Fruit fly (Drosophila melanogaster) whole organism, embryonic: ENCODE measurements around the gene CG46317.
A peak's percentile ranks its signal among the peaks of the same experiment; 100 is the strongest.

Experiments used
- Atf-2 ChIP-seq: fragments of 200-800 bp; sonication (Bioruptor generic); optimal IDR thresholded peaks from 2 replicates; lab custom pipeline; 2016; ENCODE audit warnings: missing biosample characterization, missing genetic modification characterization
- B-H1 ChIP-seq: fragments of 200-800 bp; sonication (Bioruptor generic); IDR thresholded peaks from 3 replicates; pipeline ENCODE4 v1.3.6; 2022; ENCODE audit warnings: missing biosample characterization, missing genetic modification characterization
- BEAF-32 ChIP-seq: fragments of 200-800 bp; sonication (Bioruptor generic); optimal IDR thresholded peaks from 3 replicates; lab custom pipeline; 2017; ENCODE audit warnings: missing biosample characterization, missing genetic modification characterization, mild to moderate bottlenecking, moderate library complexity, missing genetic modification reagents
- CG10979 ChIP-seq: fragments of 200-800 bp; sonication (Bioruptor generic); optimal IDR thresholded peaks from 2 replicates; lab custom pipeline; 2018; ENCODE audit warnings: missing biosample characterization, mild to moderate bottlenecking, missing genetic modification characterization, moderate library complexity
- CG12659 ChIP-seq: fragments of 200-800 bp; sonication (Bioruptor generic); optimal IDR thresholded peaks from 3 replicates; lab custom pipeline; 2017; ENCODE audit warnings: mild to moderate bottlenecking, missing biosample characterization, missing genetic modification reagents, missing genetic modification characterization
- CG15269 ChIP-seq: fragments of 200-800 bp; sonication (Bioruptor generic); optimal IDR thresholded peaks from 2 replicates; lab custom pipeline; 2018; ENCODE audit warnings: missing biosample characterization, mild to moderate bottlenecking, missing genetic modification characterization, moderate library complexity
- CG15514 ChIP-seq: fragments of 200-800 bp; sonication (Bioruptor generic); optimal IDR thresholded peaks from 3 replicates; lab custom pipeline; 2017; ENCODE audit warnings: missing biosample characterization, missing genetic modification characterization, mild to moderate bottlenecking, moderate library complexity, missing genetic modification reagents
- CG17359 ChIP-seq: fragments of 200-800 bp; sonication (Bioruptor generic); optimal IDR thresholded peaks from 3 replicates; lab custom pipeline; 2018; ENCODE audit warnings: missing biosample characterization, mild to moderate bottlenecking, missing genetic modification characterization, moderate library complexity
- CG17385 ChIP-seq: fragments of 200-800 bp; sonication (Bioruptor generic); optimal IDR thresholded peaks from 3 replicates; lab custom pipeline; 2018; ENCODE audit warnings: missing biosample characterization, mild to moderate bottlenecking, missing genetic modification characterization
- CG18476 ChIP-seq: fragments of 200-800 bp; sonication (Bioruptor generic); optimal IDR thresholded peaks from 2 replicates; lab custom pipeline; 2016; ENCODE audit warnings: missing biosample characterization, mild to moderate bottlenecking, missing genetic modification characterization
- CG18599 ChIP-seq: fragments of 200-800 bp; sonication (Bioruptor generic); optimal IDR thresholded peaks from 3 replicates; lab custom pipeline; 2017; ENCODE audit warnings: missing biosample characterization, missing genetic modification characterization, mild to moderate bottlenecking, moderate library complexity, missing genetic modification reagents
- CG31441 ChIP-seq: fragments of 200-800 bp; sonication (Bioruptor generic); IDR thresholded peaks from 2 replicates; pipeline ENCODE4 v1.3.6; 2022; ENCODE audit warnings: missing biosample characterization, missing genetic modification characterization
- CG34422 ChIP-seq: fragments of 200-800 bp; sonication (Bioruptor generic); IDR thresholded peaks from 3 replicates; pipeline ENCODE4 v1.3.6; 2022; ENCODE audit warnings: missing biosample characterization, missing genetic modification characterization
- CG3995 ChIP-seq: fragments of 200-800 bp; sonication (Bioruptor generic); optimal IDR thresholded peaks from 3 replicates; lab custom pipeline; 2016; ENCODE audit warnings: missing biosample characterization, missing genetic modification characterization
- CG4424 ChIP-seq: fragments of 200-800 bp; sonication (Bioruptor generic); optimal IDR thresholded peaks from 3 replicates; lab custom pipeline; 2016; ENCODE audit warnings: missing biosample characterization, missing genetic modification characterization
- CG6791 ChIP-seq: fragments of 200-800 bp; sonication (Bioruptor generic); IDR thresholded peaks from 3 replicates; pipeline ENCODE4 v1.3.6; 2022; ENCODE audit warnings: missing biosample characterization, missing genetic modification characterization; ENCODE audit not compliant: partially characterized antibody
- CG7556 ChIP-seq: fragments of 200-800 bp; sonication (Bioruptor generic); optimal IDR thresholded peaks from 2 replicates; lab custom pipeline; 2017; ENCODE audit warnings: missing biosample characterization, mild to moderate bottlenecking, missing genetic modification characterization
- CG7839 ChIP-seq: fragments of 200-800 bp; sonication (Bioruptor generic); optimal IDR thresholded peaks from 3 replicates; lab custom pipeline; 2018; ENCODE audit warnings: missing biosample characterization, mild to moderate bottlenecking, missing genetic modification characterization, moderate library complexity
- CG8924 ChIP-seq: fragments of 200-800 bp; optimal IDR thresholded peaks from 3 replicates; lab custom pipeline; 2019; ENCODE audit warnings: missing biosample characterization, mild to moderate bottlenecking, missing genetic modification characterization, moderate library complexity
- CG9727 ChIP-seq: fragments of 200-800 bp; sonication (Bioruptor generic); optimal IDR thresholded peaks from 3 replicates; lab custom pipeline; 2017; ENCODE audit warnings: missing biosample characterization, mild to moderate bottlenecking, missing genetic modification characterization
- D19B ChIP-seq: fragments of 200-800 bp; sonication (Bioruptor generic); optimal IDR thresholded peaks from 2 replicates; lab custom pipeline; 2017; ENCODE audit warnings: missing biosample characterization, mild to moderate bottlenecking, missing genetic modification characterization
- E2f1 ChIP-seq: fragments of 200-800 bp; sonication (Bioruptor generic); IDR thresholded peaks from 2 replicates; pipeline ENCODE4 v1.3.6; 2022; ENCODE audit warnings: missing biosample characterization, missing genetic modification characterization
- E2f2 ChIP-seq: fragments of 200-800 bp; sonication (Bioruptor generic); IDR thresholded peaks from 2 replicates; pipeline ENCODE4 v1.3.6; 2022; ENCODE audit warnings: missing biosample characterization, missing genetic modification characterization
- HLH3B ChIP-seq: fragments of 200-800 bp; sonication (Bioruptor generic); IDR thresholded peaks from 2 replicates; pipeline ENCODE4 v1.3.6; 2022; ENCODE audit warnings: missing biosample characterization, missing genetic modification characterization
- Hmr ChIP-seq: fragments of 200-800 bp; sonication (Bioruptor generic); optimal IDR thresholded peaks from 3 replicates; lab custom pipeline; 2017; ENCODE audit warnings: mild to moderate bottlenecking, missing biosample characterization, missing genetic modification reagents, missing genetic modification characterization
- Hr3 ChIP-seq: fragments of 200-800 bp; sonication (Bioruptor generic); optimal IDR thresholded peaks from 3 replicates; lab custom pipeline; 2016; ENCODE audit warnings: missing biosample characterization, missing genetic modification characterization
- Hr51 ChIP-seq, 2 experiments: fragments of 200-800 bp; sonication (Bioruptor generic); optimal IDR thresholded peaks; 2 replicates in 1 of 2; 3 replicates in 1 of 2; lab custom pipeline; 2016 to 2018; ENCODE audit warnings: missing biosample characterization in 2 of 2, missing genetic modification characterization in 2 of 2, mild to moderate bottlenecking in 1 of 2, moderate library complexity in 1 of 2
- Myb ChIP-seq: fragments of 200-800 bp; sonication (Bioruptor generic); optimal IDR thresholded peaks from 2 replicates; lab custom pipeline; 2016; ENCODE audit warnings: missing biosample characterization, missing genetic modification characterization
- Oli ChIP-seq: fragments of 200-800 bp; sonication (Bioruptor generic); optimal IDR thresholded peaks from 2 replicates; lab custom pipeline; 2018; ENCODE audit warnings: missing biosample characterization, mild to moderate bottlenecking, missing genetic modification characterization, moderate library complexity
- Optix ChIP-seq: fragments of 200-800 bp; sonication (Bioruptor generic); IDR thresholded peaks from 3 replicates; pipeline ENCODE4 v1.3.6; 2022; ENCODE audit warnings: missing biosample characterization, missing genetic modification characterization
- Ptx1 ChIP-seq: fragments of 200-800 bp; sonication (Bioruptor generic); IDR thresholded peaks from 2 replicates; pipeline ENCODE4 v1.3.6; 2022; ENCODE audit warnings: missing biosample characterization, missing genetic modification characterization
- Sox102F ChIP-seq: fragments of 200-800 bp; sonication (Bioruptor generic); optimal IDR thresholded peaks from 2 replicates; lab custom pipeline; 2018; ENCODE audit warnings: missing biosample characterization, mild to moderate bottlenecking, missing genetic modification characterization, moderate library complexity
- Xbp1 ChIP-seq: fragments of 200-800 bp; sonication (Bioruptor generic); optimal IDR thresholded peaks from 3 replicates; lab custom pipeline; 2016; ENCODE audit warnings: missing biosample characterization, mild to moderate bottlenecking, missing genetic modification characterization
- ap ChIP-seq: fragments of 200-800 bp; sonication (Bioruptor generic); IDR thresholded peaks from 2 replicates; pipeline ENCODE4 v1.3.6; 2022; ENCODE audit warnings: missing biosample characterization, missing genetic modification characterization
- ase ChIP-seq: fragments of 200-800 bp; sonication (Bioruptor generic); IDR thresholded peaks from 3 replicates; pipeline ENCODE4 v1.3.6; 2022; ENCODE audit warnings: missing biosample characterization, missing genetic modification characterization
- bcd ChIP-seq: fragments of 200-800 bp; sonication (Bioruptor generic); optimal IDR thresholded peaks from 2 replicates; lab custom pipeline; 2017; ENCODE audit warnings: missing biosample characterization, mild to moderate bottlenecking, missing genetic modification characterization
- hb ChIP-seq: fragments of 200-800 bp; sonication (Bioruptor generic); IDR thresholded peaks from 3 replicates; pipeline ENCODE4 v1.3.6; 2022; ENCODE audit warnings: missing biosample characterization, missing genetic modification characterization; ENCODE audit not compliant: partially characterized antibody
- hbn ChIP-seq: fragments of 200-800 bp; sonication (Bioruptor generic); IDR thresholded peaks from 2 replicates; pipeline ENCODE4 v1.3.6; 2022; ENCODE audit warnings: missing biosample characterization, missing genetic modification characterization; ENCODE audit not compliant: partially characterized antibody
- lab ChIP-seq: fragments of 200-800 bp; sonication (Bioruptor generic); optimal IDR thresholded peaks from 3 replicates; lab custom pipeline; 2017; ENCODE audit warnings: missing biosample characterization, missing genetic modification characterization, mild to moderate bottlenecking, moderate library complexity, missing genetic modification reagents
- org-1 ChIP-seq: fragments of 200-800 bp; sonication (Bioruptor generic); optimal IDR thresholded peaks from 2 replicates; lab custom pipeline; 2017; ENCODE audit warnings: missing biosample characterization, missing genetic modification characterization
- scrt ChIP-seq: fragments of 200-800 bp; sonication (Bioruptor generic); optimal IDR thresholded peaks from 2 replicates; lab custom pipeline; 2018; ENCODE audit warnings: missing biosample characterization, mild to moderate bottlenecking, missing genetic modification characterization, moderate library complexity
- sens ChIP-seq: fragments of 200-800 bp; sonication (Bioruptor generic); peaks from one replicate; lab custom pipeline; 2016; ENCODE audit warnings: missing biosample characterization, missing genetic modification characterization
- sna ChIP-seq: fragments of 200-800 bp; sonication (Bioruptor generic); IDR thresholded peaks from 2 replicates; pipeline ENCODE4 v1.3.6; 2022; ENCODE audit warnings: missing biosample characterization, missing genetic modification characterization; ENCODE audit not compliant: partially characterized antibody
- ssp ChIP-seq: fragments of 200-800 bp; sonication (Bioruptor generic); IDR thresholded peaks from 2 replicates; pipeline ENCODE4 v1.3.6; 2022; ENCODE audit warnings: missing biosample characterization, missing genetic modification characterization
- stwl ChIP-seq: fragments of 200-800 bp; sonication (Bioruptor generic); optimal IDR thresholded peaks from 3 replicates; lab custom pipeline; 2018; ENCODE audit warnings: missing biosample characterization, mild to moderate bottlenecking, missing genetic modification characterization, moderate library complexity
- tgo ChIP-seq: fragments of 200-800 bp; sonication (Bioruptor generic); IDR thresholded peaks from 3 replicates; pipeline ENCODE4 v1.3.6; 2022; ENCODE audit warnings: missing biosample characterization, missing genetic modification characterization
- vnd ChIP-seq: fragments of 200-800 bp; sonication (Bioruptor generic); IDR thresholded peaks from 3 replicates; pipeline ENCODE4 v1.3.6; 2022; ENCODE audit warnings: missing biosample characterization, missing genetic modification characterization; ENCODE audit not compliant: partially characterized antibody

CG46317 gene

dm6 chrX:14242941-14243736, 17.9 kb upstream of the CG46317 start, which contains the start of gene CG32599 (continued):
- peak; percentile 43 for TF ChIP-seq CG17359
- TF ChIP-seq E2f2 (GFP tag; lab: Robert Waterston, UW) = peak; percentile 73
- TF ChIP-seq CG7839 = peak; percentile 46
- peak; percentile 10 for TF ChIP-seq CG18599 (GFP tag; lab: Kevin White, UChicago)
- peak; percentile 14 for TF ChIP-seq Xbp1 (GFP tag; lab: Kevin White, UChicago)
- peak; percentile 47; the same call in 1 of the 2 replicates for TF ChIP-seq E2f1 (GFP tag; lab: Robert Waterston, UW)
- peak; percentile 16 for TF ChIP-seq CG10979 (tag; lab: Kevin White, UChicago)
- peak; percentile 62; the same call in 1 of the 3 replicates for TF ChIP-seq CG6791 (GFP tag; lab: Robert Waterston, UW)
- no peak for TF ChIP-seq org-1 (GFP tag; lab: Kevin White, UChicago)
- peak; percentile 45 for TF ChIP-seq CG15269
- TF ChIP-seq CG31441 = peak; percentile 59
- peak; percentile 38 for TF ChIP-seq Hmr (GFP tag; lab: Kevin White, UChicago)
- TF ChIP-seq stwl (tag; lab: Kevin White, UChicago) = peak; percentile 53
- TF ChIP-seq sna (GFP tag; lab: Robert Waterston, UW) = 0 out of 2 replicates have a peak, but pooled peaks have one; percentile 42
- TF ChIP-seq Atf-2 (GFP tag; lab: Kevin White, UChicago) = no peak
- peak; percentile 51 for TF ChIP-seq Myb (GFP tag; lab: Kevin White, UChicago)
- TF ChIP-seq hb (GFP tag; lab: Robert Waterston, UW) = no peak
- TF ChIP-seq Hr51 (GFP tag; optimal IDR thresholded peaks at IDR 0.05; lab: Kevin White, UChicago) = peak in 1 of 2 experiments; percentile 45
- TF ChIP-seq scrt (GFP tag; lab: Kevin White, UChicago) = no peak
- peak; percentile 66 for TF ChIP-seq Ptx1 (GFP tag; lab: Robert Waterston, UW)
- peak; percentile 37; the same call in 1 of the 2 replicates for TF ChIP-seq HLH3B (GFP tag; lab: Robert Waterston, UW)
- peak; percentile 5 for TF ChIP-seq CG12659
- peak; percentile 51 for TF ChIP-seq CG8924 (tag; lab: Kevin White, UChicago)
- TF ChIP-seq BEAF-32 (GFP tag; lab: Kevin White, UChicago) = peak; percentile 64
- peak; percentile 23; the same call in 1 of the 3 replicates for TF ChIP-seq B-H1 (GFP tag; lab: Robert Waterston, UW)
- TF ChIP-seq CG15514 (GFP tag; lab: Kevin White, UChicago) = peak; percentile 18
- TF ChIP-seq tgo (GFP tag; lab: Robert Waterston, UW) = peak; percentile 51
- TF ChIP-seq Optix = no peak
- peak; percentile 75 for TF ChIP-seq CG3995
- peak; percentile 39 for TF ChIP-seq CG17385
- 0 out of 3 replicates have a peak, but pooled peaks have one; percentile 7 for TF ChIP-seq CG34422 (GFP tag; lab: Robert Waterston, UW)
- TF ChIP-seq sens (GFP tag; lab: Kevin White, UChicago) = peak; percentile 36
- TF ChIP-seq CG18476 (GFP tag; lab: Kevin White, UChicago) = no peak
- TF ChIP-seq ase = peak; percentile 54; the same call in 1 of the 3 replicates
- no peak for TF ChIP-seq CG7556 (GFP tag; lab: Kevin White, UChicago)
- peak; percentile 27 for TF ChIP-seq lab (GFP tag; lab: Kevin White, UChicago)
- TF ChIP-seq ap (GFP tag; lab: Robert Waterston, UW) = peak; percentile 55
- peak; percentile 58; the same call in 2 of the 3 replicates for TF ChIP-seq vnd (GFP tag; lab: Robert Waterston, UW)
- TF ChIP-seq Sox102F (GFP tag; lab: Kevin White, UChicago) = peak; percentile 54
- peak; percentile 72 for TF ChIP-seq ssp (GFP tag; lab: Robert Waterston, UW)
- TF ChIP-seq CG9727 = peak; percentile 48
- TF ChIP-seq hbn (GFP tag; lab: Robert Waterston, UW) = peak; percentile 47; the same call in 1 of the 2 replicates
- peak; percentile 7 for TF ChIP-seq CG4424 (GFP tag; lab: Kevin White, UChicago)
- peak; percentile 9 for TF ChIP-seq bcd
- TF ChIP-seq Oli (tag; lab: Kevin White, UChicago) = peak; percentile 11
- TF ChIP-seq D19B (GFP tag; lab: Kevin White, UChicago) = no peak
- TF ChIP-seq Hr3 = peak; percentile 20
